Worm (Caenorhabditis elegans): Measurements from ENCODE around the gene osm-3.

ce11 chrIV:3815259-3815644 is 14.4 kb upstream of the osm-3 start:
- TF ChIP-seq W03F9.2 (tag; optimal IDR thresholded peaks at IDR 0.05) (no peak), dao-5 (tag; optimal IDR thresholded peaks at IDR 0.05) (no peak), him-1 (tag; optimal IDR thresholded peaks at IDR 0.05) (no peak)
